Fruit fly (Drosophila melanogaster) whole organism, embryonic: ENCODE data around the gene CG10252.

Experiments
- CG10654 ChIP-seq: fragments of 200-800 bp; sonication (Bioruptor generic); optimal IDR thresholded peaks from 2 replicates; lab custom pipeline; 2016; ENCODE audit warnings: missing biosample characterization, missing genetic modification characterization
- CG12219 ChIP-seq: fragments of 200-800 bp; sonication (Bioruptor generic); optimal IDR thresholded peaks from 3 replicates; lab custom pipeline; 2018; ENCODE audit warnings: missing biosample characterization, mild to moderate bottlenecking, missing genetic modification characterization
- CG13424 ChIP-seq: fragments of 200-800 bp; sonication (Bioruptor generic); optimal IDR thresholded peaks from 2 replicates; lab custom pipeline; 2019; ENCODE audit warnings: missing biosample characterization, mild to moderate bottlenecking, missing genetic modification characterization, moderate library complexity
- CG14441 ChIP-seq: fragments of 200-800 bp; sonication (Bioruptor generic); IDR thresholded peaks from 2 replicates; pipeline ENCODE4 v1.3.6; 2022; ENCODE audit warnings: missing biosample characterization, missing genetic modification characterization
- CG15269 ChIP-seq: fragments of 200-800 bp; sonication (Bioruptor generic); optimal IDR thresholded peaks from 2 replicates; lab custom pipeline; 2018; ENCODE audit warnings: missing biosample characterization, mild to moderate bottlenecking, missing genetic modification characterization, moderate library complexity
- CG15479 ChIP-seq: fragments of 200-800 bp; sonication (Bioruptor generic); optimal IDR thresholded peaks from 3 replicates; lab custom pipeline; 2019; ENCODE audit warnings: missing biosample characterization, mild to moderate bottlenecking, missing genetic modification characterization, moderate library complexity
- CG15601 ChIP-seq: fragments of 200-800 bp; sonication (Bioruptor generic); optimal IDR thresholded peaks from 3 replicates; lab custom pipeline; 2019; ENCODE audit warnings: missing biosample characterization, mild to moderate bottlenecking, missing genetic modification characterization, moderate library complexity
- CG1647 ChIP-seq: fragments of 200-800 bp; sonication (Bioruptor generic); optimal IDR thresholded peaks from 3 replicates; lab custom pipeline; 2016; ENCODE audit warnings: missing biosample characterization, missing genetic modification characterization
- CG17829 ChIP-seq: fragments of 200-800 bp; optimal IDR thresholded peaks from 2 replicates; lab custom pipeline; 2019; ENCODE audit warnings: missing biosample characterization, mild to moderate bottlenecking, missing genetic modification characterization, moderate library complexity
- CG18599 ChIP-seq: fragments of 200-800 bp; sonication (Bioruptor generic); optimal IDR thresholded peaks from 3 replicates; lab custom pipeline; 2017; ENCODE audit warnings: missing biosample characterization, missing genetic modification characterization, mild to moderate bottlenecking, moderate library complexity, missing genetic modification reagents
- CG18619 ChIP-seq: fragments of 200-800 bp; sonication (Bioruptor generic); optimal IDR thresholded peaks from 3 replicates; lab custom pipeline; 2017; ENCODE audit warnings: missing biosample characterization, mild to moderate bottlenecking, missing genetic modification characterization
- CG2116 ChIP-seq: fragments of 200-800 bp; sonication (Bioruptor generic); optimal IDR thresholded peaks from 3 replicates; lab custom pipeline; 2018; ENCODE audit warnings: missing biosample characterization, mild to moderate bottlenecking, missing genetic modification characterization
- CG2120 ChIP-seq: fragments of 200-800 bp; sonication (Bioruptor generic); optimal IDR thresholded peaks from 3 replicates; lab custom pipeline; 2016; ENCODE audit warnings: missing biosample characterization, missing genetic modification characterization
- CG2712 ChIP-seq: fragments of 200-800 bp; optimal IDR thresholded peaks from 3 replicates; lab custom pipeline; 2019; ENCODE audit warnings: missing biosample characterization, mild to moderate bottlenecking, missing genetic modification characterization, moderate library complexity
- CG3407 ChIP-seq: fragments of 200-800 bp; sonication (Bioruptor generic); optimal IDR thresholded peaks from 2 replicates; lab custom pipeline; 2018; ENCODE audit warnings: missing biosample characterization, mild to moderate bottlenecking, missing genetic modification characterization
- CG4404 ChIP-seq: fragments of 200-800 bp; sonication (Bioruptor generic); IDR thresholded peaks from 2 replicates; pipeline ENCODE4 v1.3.6; 2022; ENCODE audit warnings: missing biosample characterization, missing genetic modification characterization
- CG4707 ChIP-seq: fragments of 200-800 bp; sonication (Bioruptor generic); optimal IDR thresholded peaks from 2 replicates; lab custom pipeline; 2018; ENCODE audit warnings: missing biosample characterization, mild to moderate bottlenecking, missing genetic modification characterization, moderate library complexity
- CG6272 ChIP-seq: fragments of 200-800 bp; sonication (Bioruptor generic); IDR thresholded peaks from 2 replicates; pipeline ENCODE4 v1.3.6; 2022; ENCODE audit warnings: missing biosample characterization, missing genetic modification characterization
- CG7372 ChIP-seq: fragments of 200-800 bp; sonication (Bioruptor generic); IDR thresholded peaks from 2 replicates; pipeline ENCODE4 v1.3.6; 2022; ENCODE audit warnings: missing biosample characterization, missing genetic modification characterization
- CG7556 ChIP-seq: fragments of 200-800 bp; sonication (Bioruptor generic); optimal IDR thresholded peaks from 2 replicates; lab custom pipeline; 2017; ENCODE audit warnings: missing biosample characterization, mild to moderate bottlenecking, missing genetic modification characterization
- CG8359 ChIP-seq: fragments of 200-800 bp; sonication (Bioruptor generic); optimal IDR thresholded peaks from 2 replicates; lab custom pipeline; 2017; ENCODE audit warnings: missing biosample characterization, mild to moderate bottlenecking, missing genetic modification characterization, borderline replicate concordance
- CG8388 ChIP-seq: fragments of 200-800 bp; sonication (Bioruptor generic); optimal IDR thresholded peaks from 2 replicates; lab custom pipeline; 2019; ENCODE audit warnings: missing biosample characterization, mild to moderate bottlenecking, missing genetic modification characterization, moderate library complexity
- CG8944 ChIP-seq: fragments of 200-800 bp; sonication (Bioruptor generic); optimal IDR thresholded peaks from 3 replicates; lab custom pipeline; 2016; ENCODE audit warnings: missing biosample characterization, missing genetic modification characterization
- Drgx ChIP-seq: fragments of 200-800 bp; sonication (Bioruptor generic); IDR thresholded peaks from 2 replicates; pipeline ENCODE4 v1.3.6; 2022; ENCODE audit warnings: missing biosample characterization, missing genetic modification characterization
- E2f2 ChIP-seq: fragments of 200-800 bp; sonication (Bioruptor generic); IDR thresholded peaks from 2 replicates; pipeline ENCODE4 v1.3.6; 2022; ENCODE audit warnings: missing biosample characterization, missing genetic modification characterization
- Eip74EF ChIP-seq, 2 experiments: fragments of 200-800 bp in 1 of 2; fragments of >200 bp in 1 of 2; sonication (Bioruptor generic) in 1 of 2; optimal IDR thresholded peaks; 2 replicates each; lab custom pipeline; 2017 to 2019; ENCODE audit warnings: missing biosample characterization in 2 of 2, missing genetic modification characterization in 2 of 2, mild to moderate bottlenecking in 1 of 2, moderate library complexity in 1 of 2
- Mad ChIP-seq: fragments of 200-800 bp; sonication (Bioruptor generic); optimal IDR thresholded peaks from 2 replicates; lab custom pipeline; 2016; ENCODE audit warnings: missing biosample characterization, missing genetic modification characterization
- Max ChIP-seq: fragments of 200-800 bp; sonication (Bioruptor generic); optimal IDR thresholded peaks from 2 replicates; lab custom pipeline; 2016; ENCODE audit warnings: missing biosample characterization, mild to moderate bottlenecking, missing genetic modification characterization
- Mrtf ChIP-seq: fragments of 200-800 bp; sonication (Bioruptor generic); IDR thresholded peaks from 3 replicates; pipeline ENCODE4 v1.3.6; 2022; ENCODE audit warnings: missing biosample characterization, missing genetic modification characterization
- Ptx1 ChIP-seq: fragments of 200-800 bp; sonication (Bioruptor generic); IDR thresholded peaks from 2 replicates; pipeline ENCODE4 v1.3.6; 2022; ENCODE audit warnings: missing biosample characterization, missing genetic modification characterization
- ara ChIP-seq: fragments of 200-800 bp; sonication (Bioruptor generic); IDR thresholded peaks from 2 replicates; pipeline ENCODE4 v1.3.6; 2022; ENCODE audit warnings: missing biosample characterization, missing genetic modification characterization
- bab2 ChIP-seq: fragments of 200-800 bp; sonication (Bioruptor generic); optimal IDR thresholded peaks from 2 replicates; lab custom pipeline; 2016; ENCODE audit warnings: missing biosample characterization, missing genetic modification characterization
- bowl ChIP-seq: fragments of 200-800 bp; sonication (Bioruptor generic); IDR thresholded peaks from 2 replicates; pipeline ENCODE4 v1.3.6; 2022; ENCODE audit warnings: missing biosample characterization, missing genetic modification characterization
- chif ChIP-seq, 2 experiments: fragments of 200-800 bp; sonication (Bioruptor generic); optimal IDR thresholded peaks; 3 replicates each; lab custom pipeline; 2016; ENCODE audit warnings: missing biosample characterization in 2 of 2, missing genetic modification characterization in 2 of 2
- dan ChIP-seq: fragments of 200-800 bp; sonication (Bioruptor generic); IDR thresholded peaks from 2 replicates; pipeline ENCODE4 v1.3.6; 2022; ENCODE audit warnings: missing biosample characterization, missing genetic modification characterization
- ems ChIP-seq: fragments of 200-800 bp; sonication (Bioruptor generic); optimal IDR thresholded peaks from 3 replicates; lab custom pipeline; 2016; ENCODE audit warnings: missing biosample characterization, missing genetic modification characterization
- fd3F ChIP-seq: fragments of 200-800 bp; sonication (Bioruptor generic); optimal IDR thresholded peaks from 2 replicates; lab custom pipeline; 2018; ENCODE audit warnings: missing biosample characterization, mild to moderate bottlenecking, missing genetic modification characterization, moderate library complexity
- fru ChIP-seq: fragments of >200 bp; optimal IDR thresholded peaks from 2 replicates; lab custom pipeline; 2017
- gcm ChIP-seq: fragments of 200-800 bp; sonication (Bioruptor generic); optimal IDR thresholded peaks from 2 replicates; lab custom pipeline; 2019; ENCODE audit warnings: missing biosample characterization, mild to moderate bottlenecking, missing genetic modification characterization, moderate library complexity
- gsb-n ChIP-seq: fragments of 200-800 bp; sonication (Bioruptor generic); optimal IDR thresholded peaks from 3 replicates; lab custom pipeline; 2018; ENCODE audit warnings: missing biosample characterization, mild to moderate bottlenecking, missing genetic modification characterization
- kah ChIP-seq: fragments of 200-800 bp; sonication (Bioruptor generic); optimal IDR thresholded peaks from 2 replicates; lab custom pipeline; 2018; ENCODE audit warnings: missing biosample characterization, mild to moderate bottlenecking, missing genetic modification characterization
- ken ChIP-seq: fragments of 200-800 bp; sonication (Bioruptor generic); IDR thresholded peaks from 3 replicates; pipeline ENCODE4 v1.3.6; 2022; ENCODE audit warnings: missing biosample characterization, missing genetic modification characterization
- klu ChIP-seq: fragments of 200-800 bp; sonication (Bioruptor generic); IDR thresholded peaks from 2 replicates; pipeline ENCODE4 v1.3.6; 2022; ENCODE audit warnings: missing biosample characterization, missing genetic modification characterization
- lov ChIP-seq, 2 experiments: fragments of 200-800 bp in 1 of 2; fragments of >200 bp in 1 of 2; sonication (Bioruptor generic) in 1 of 2; IDR thresholded peaks in 1 of 2; optimal IDR thresholded peaks in 1 of 2; 2 replicates in 1 of 2; 3 replicates in 1 of 2; pipeline versions ENCODE4 v1.3.6 to Lab custom; 2017 to 2022; ENCODE audit warnings: missing biosample characterization in 1 of 2, missing genetic modification characterization in 1 of 2
- luna ChIP-seq: fragments of 200-800 bp; sonication (Bioruptor generic); optimal IDR thresholded peaks from 2 replicates; lab custom pipeline; 2016; ENCODE audit warnings: missing biosample characterization, missing genetic modification characterization
- onecut ChIP-seq: fragments of 200-800 bp; sonication (Bioruptor generic); IDR thresholded peaks from 2 replicates; pipeline ENCODE4 v1.3.6; 2022; ENCODE audit warnings: missing biosample characterization, missing genetic modification characterization
- otp ChIP-seq: fragments of 200-800 bp; sonication (Bioruptor generic); IDR thresholded peaks from 3 replicates; pipeline ENCODE4, ENCODE4 v1.3.6; 2022; ENCODE audit warnings: missing biosample characterization, missing genetic modification characterization
- unpg ChIP-seq: fragments of 200-800 bp; sonication (Bioruptor generic); optimal IDR thresholded peaks from 3 replicates; lab custom pipeline; 2018; ENCODE audit warnings: missing biosample characterization, mild to moderate bottlenecking, missing genetic modification characterization, moderate library complexity
- vvl ChIP-seq: fragments of 200-800 bp; sonication (Bioruptor generic); IDR thresholded peaks from 2 replicates; pipeline ENCODE4 v1.3.6; 2022; ENCODE audit warnings: missing biosample characterization, missing genetic modification characterization

The CG10252 gene

dm6 chr3R:23709508-23710208 is 13.6 kb upstream of the CG10252 start, which contains the start of gene CG10301 (continued):
- TF ChIP-seq CG13424 (tag; lab: Kevin White, UChicago) (peak; percentile 60), vvl (GFP tag; lab: Robert Waterston, UW) (peak; percentile 71), klu (GFP tag; lab: Robert Waterston, UW) (no peak), bowl (GFP tag; lab: Robert Waterston, UW) (no peak), gsb-n (tag; lab: Kevin White, UChicago) (peak; percentile 48), CG15479 (GFP tag; lab: Kevin White, UChicago) (no peak), CG12219 (GFP tag; lab: Kevin White, UChicago) (peak; percentile 59), ems (GFP tag; lab: Kevin White, UChicago) (peak; percentile 24), gcm (GFP tag; lab: Kevin White, UChicago) (no peak), CG18599 (GFP tag; lab: Kevin White, UChicago) (peak; percentile 32), CG2116 (GFP tag; lab: Kevin White, UChicago) (peak; percentile 20), dan (GFP tag; lab: Robert Waterston, UW) (0 out of 2 replicates have a peak, but pooled peaks have one; percentile 41), luna (GFP tag; lab: Kevin White, UChicago) (no peak), CG8388 (GFP tag; lab: Kevin White, UChicago) (peak; percentile 65), CG14441 (GFP tag; lab: Robert Waterston, UW) (peak; percentile 51), Drgx (GFP tag; lab: Robert Waterston, UW) (no peak), CG10654 (GFP tag; lab: Kevin White, UChicago) (peak; percentile 47), CG6272 (GFP tag; lab: Robert Waterston, UW) (0 out of 2 replicates have a peak, but pooled peaks have one; percentile 7), onecut (peak; percentile 50; the same call in 1 of the 2 replicates), fru (lab: Kevin White, UChicago) (no peak), CG4707 (GFP tag; lab: Kevin White, UChicago) (peak; percentile 21), CG7556 (GFP tag; lab: Kevin White, UChicago) (peak; percentile 38), CG18619 (GFP tag; lab: Kevin White, UChicago) (no peak), E2f2 (GFP tag; lab: Robert Waterston, UW) (peak; percentile 34; the same call in 1 of the 2 replicates), unpg (GFP tag; lab: Kevin White, UChicago) (peak; percentile 61), CG1647 (GFP tag; lab: Kevin White, UChicago) (peak; percentile 25), CG7372 (no peak), lov (optimal IDR thresholded peaks at IDR 0.05; lab: Kevin White, UChicago) (no peak), lov (GFP tag; IDR thresholded peaks at IDR 0.05; lab: Robert Waterston, UW) (peak; percentile 62; the same call in 1 of the 3 replicates), CG2712 (peak; percentile 77), Max (GFP tag; lab: Kevin White, UChicago) (peak; percentile 20), Eip74EF (GFP tag; optimal IDR thresholded peaks at IDR 0.05; lab: Kevin White, UChicago) (peak in 1 of 2 experiments; percentile 20), CG3407 (GFP tag; lab: Kevin White, UChicago) (peak; percentile 42), ara (GFP tag; lab: Robert Waterston, UW) (peak; percentile 84), bab2 (peak; percentile 34), CG15269 (tag; lab: Kevin White, UChicago) (peak; percentile 41), otp (peak; percentile 69; the same call in 2 of the 3 replicates), ken (GFP tag; lab: Robert Waterston, UW) (peak; percentile 50; the same call in 1 of the 3 replicates), CG15601 (peak; percentile 67), Ptx1 (peak; percentile 43; the same call in 1 of the 2 replicates), chif (GFP tag; optimal IDR thresholded peaks at IDR 0.05; lab: Kevin White, UChicago) (peak; percentile 30 to 77), CG8944 (GFP tag; lab: Kevin White, UChicago) (peak; percentile 22), Mrtf (peak; percentile 20; the same call in 1 of the 3 replicates), CG4404 (GFP tag; lab: Robert Waterston, UW) (peak; percentile 84), CG2120 (GFP tag; lab: Kevin White, UChicago) (no peak), CG8359 (GFP tag; lab: Kevin White, UChicago) (peak; percentile 14), kah (GFP tag; lab: Kevin White, UChicago) (peak; percentile 34), fd3F (GFP tag; lab: Kevin White, UChicago) (no peak), Mad (GFP tag; lab: Kevin White, UChicago) (no peak), CG17829 (tag; lab: Kevin White, UChicago) (peak; percentile 74)
